Fruit fly (Drosophila melanogaster) whole organism, adult: Measurements from ENCODE around the gene GATAd.

ENCODE experiments used
- CG11617 ChIP-seq: fragments of 200-800 bp; sonication (Bioruptor generic); optimal IDR thresholded peaks from 2 replicates; lab custom pipeline; 2017; ENCODE audit warnings: mild to moderate bottlenecking, missing biosample characterization, missing genetic modification reagents, missing genetic modification characterization
- CG12768 ChIP-seq: fragments of 200-800 bp; sonication (Bioruptor generic); optimal IDR thresholded peaks from 2 replicates; lab custom pipeline; 2017; ENCODE audit warnings: missing biosample characterization, missing genetic modification characterization, mild to moderate bottlenecking, moderate library complexity, missing genetic modification reagents
- CG14711 ChIP-seq: fragments of 200-800 bp; sonication (Bioruptor generic); optimal IDR thresholded peaks from 2 replicates; lab custom pipeline; 2018; ENCODE audit warnings: missing biosample characterization, mild to moderate bottlenecking, missing genetic modification characterization, moderate library complexity
- CG1620 ChIP-seq: fragments of 200-800 bp; sonication (Bioruptor generic); optimal IDR thresholded peaks from 2 replicates; lab custom pipeline; 2016; ENCODE audit warnings: missing biosample characterization, missing genetic modification characterization
- CG33017 ChIP-seq: fragments of 200-800 bp; sonication (Bioruptor generic); optimal IDR thresholded peaks from 2 replicates; lab custom pipeline; 2018; ENCODE audit warnings: missing biosample characterization, mild to moderate bottlenecking, missing genetic modification characterization, moderate library complexity
- CG5204 ChIP-seq: fragments of 200-800 bp; sonication (Bioruptor generic); optimal IDR thresholded peaks from 2 replicates; lab custom pipeline; 2016; ENCODE audit warnings: missing biosample characterization, missing genetic modification characterization
- CG7045 ChIP-seq: fragments of 200-800 bp; sonication (Bioruptor generic); optimal IDR thresholded peaks from 2 replicates; lab custom pipeline; 2017; ENCODE audit warnings: missing biosample characterization, mild to moderate bottlenecking, missing genetic modification characterization
- CG7101 ChIP-seq: fragments of 200-800 bp; sonication (Bioruptor generic); optimal IDR thresholded peaks from 2 replicates; lab custom pipeline; 2018; ENCODE audit warnings: missing biosample characterization, mild to moderate bottlenecking, missing genetic modification characterization, moderate library complexity
- Clk ChIP-seq: fragments of 200-800 bp; sonication (Bioruptor generic); optimal IDR thresholded peaks from 2 replicates; lab custom pipeline; 2017; ENCODE audit warnings: missing biosample characterization, missing genetic modification characterization
- Crg-1 ChIP-seq: fragments of 200-800 bp; sonication (Bioruptor generic); optimal IDR thresholded peaks from 2 replicates; lab custom pipeline; 2016; ENCODE audit warnings: missing biosample characterization, missing genetic modification characterization
- Hr96 ChIP-seq: fragments of 200-800 bp; sonication (Bioruptor generic); optimal IDR thresholded peaks from 2 replicates; lab custom pipeline; 2016; ENCODE audit warnings: missing biosample characterization, missing genetic modification characterization
- Mnt ChIP-seq: fragments of 200-800 bp; sonication (Bioruptor generic); optimal IDR thresholded peaks from 2 replicates; lab custom pipeline; 2016; ENCODE audit warnings: missing biosample characterization, mild to moderate bottlenecking, missing genetic modification characterization
- bab1 ChIP-seq: fragments of 200-800 bp; sonication (Bioruptor generic); optimal IDR thresholded peaks from 3 replicates; lab custom pipeline; 2019; ENCODE audit warnings: missing biosample characterization, mild to moderate bottlenecking, missing genetic modification characterization, moderate library complexity
- cic ChIP-seq: fragments of 200-800 bp; sonication (Bioruptor generic); optimal IDR thresholded peaks from 2 replicates; lab custom pipeline; 2017; ENCODE audit warnings: missing biosample characterization, mild to moderate bottlenecking, missing genetic modification characterization, moderate library complexity
- cnc ChIP-seq, 2 experiments: fragments of >200 bp; optimal IDR thresholded peaks; 2 replicates each; lab custom pipeline; 2017
- kay ChIP-seq: fragments of 200-800 bp; sonication (Bioruptor generic); peaks from one replicate; lab custom pipeline; 2016; ENCODE audit warnings: missing biosample characterization, missing genetic modification characterization, borderline replicate concordance
- ovo ChIP-seq: fragments of 200-800 bp; sonication (Bioruptor generic); optimal IDR thresholded peaks from 2 replicates; lab custom pipeline; 2016; ENCODE audit warnings: missing biosample characterization, missing genetic modification characterization
- pad ChIP-seq: fragments of 200-800 bp; sonication (Bioruptor generic); optimal IDR thresholded peaks from 3 replicates; lab custom pipeline; 2017; ENCODE audit warnings: missing biosample characterization, missing genetic modification characterization, mild to moderate bottlenecking, moderate library complexity, missing genetic modification reagents
- tj ChIP-seq: fragments of 200-800 bp; sonication (Bioruptor generic); optimal IDR thresholded peaks from 3 replicates; lab custom pipeline; 2017; ENCODE audit warnings: missing biosample characterization, mild to moderate bottlenecking, missing genetic modification characterization, moderate library complexity
- toe ChIP-seq: fragments of 200-800 bp; sonication (Bioruptor generic); optimal IDR thresholded peaks from 2 replicates; lab custom pipeline; 2016; ENCODE audit warnings: missing biosample characterization, missing genetic modification characterization

Gene GATAd

dm6 chr2L:10299810-10300147 lies 33.8 kb upstream of the GATAd start, which contains the start of gene CYLD:
Gene CYLD (minus strand): TSS chr2L:10299847.
- peak; percentile 5 for TF ChIP-seq Crg-1 (GFP tag; lab: Kevin White, UChicago)
- TF ChIP-seq ovo (GFP tag; lab: Kevin White, UChicago), result no peak
- TF ChIP-seq CG14711 (tag; lab: Kevin White, UChicago), result peak; percentile 63
- no peak for TF ChIP-seq Clk
- peak; percentile 73 for TF ChIP-seq CG7101
- peak; percentile 55 for TF ChIP-seq CG33017
- peak; percentile 70 for TF ChIP-seq CG11617 (GFP tag; lab: Kevin White, UChicago)
- TF ChIP-seq pad, result no peak
- TF ChIP-seq toe (GFP tag; lab: Kevin White, UChicago), result no peak
- TF ChIP-seq CG7045 (GFP tag; lab: Kevin White, UChicago), result peak; percentile 21
- TF ChIP-seq cnc (optimal IDR thresholded peaks at IDR 0.05; lab: Kevin White, UChicago), result no peak
- TF ChIP-seq tj (GFP tag; lab: Kevin White, UChicago), result peak; percentile 2
- TF ChIP-seq CG1620 (GFP tag; lab: Kevin White, UChicago), result no peak
- peak; percentile 62 for TF ChIP-seq bab1 (GFP tag; lab: Kevin White, UChicago)
- no peak for TF ChIP-seq CG12768 (GFP tag; lab: Kevin White, UChicago)
- TF ChIP-seq cic, result no peak
- no peak for TF ChIP-seq CG5204 (GFP tag; lab: Kevin White, UChicago)
- no peak for TF ChIP-seq Hr96 (GFP tag; lab: Kevin White, UChicago)
- no peak for TF ChIP-seq Mnt (GFP tag; lab: Kevin White, UChicago)
- no peak for TF ChIP-seq kay (GFP tag; lab: Kevin White, UChicago)

dm6 chr2L:10301918-10302317 lies 31.6 kb upstream of the GATAd start, which contains the start of gene CG13138:
Gene CG13138 (minus strand): TSS chr2L:10302018.
- TF ChIP-seq tj (GFP tag; lab: Kevin White, UChicago), result no peak
- no peak for TF ChIP-seq pad
- TF ChIP-seq ovo (GFP tag; lab: Kevin White, UChicago), result no peak
- TF ChIP-seq CG5204 (GFP tag; lab: Kevin White, UChicago), result no peak
- no peak for TF ChIP-seq bab1 (GFP tag; lab: Kevin White, UChicago)
- TF ChIP-seq CG33017, result no peak
- TF ChIP-seq CG1620 (GFP tag; lab: Kevin White, UChicago), result no peak
- no peak for TF ChIP-seq CG7101
- TF ChIP-seq Hr96 (GFP tag; lab: Kevin White, UChicago), result no peak
- no peak for TF ChIP-seq Crg-1 (GFP tag; lab: Kevin White, UChicago)
- no peak for TF ChIP-seq CG14711 (tag; lab: Kevin White, UChicago)
- no peak for TF ChIP-seq kay (GFP tag; lab: Kevin White, UChicago)
- no peak for TF ChIP-seq CG11617 (GFP tag; lab: Kevin White, UChicago)
- no peak for TF ChIP-seq cic

- peak; percentile 79 for TF ChIP-seq Mnt (GFP tag; lab: Kevin White, UChicago)
- TF ChIP-seq cnc (optimal IDR thresholded peaks at IDR 0.05; lab: Kevin White, UChicago), result no peak
- no peak for TF ChIP-seq toe (GFP tag; lab: Kevin White, UChicago)
- TF ChIP-seq Hr96 (GFP tag; lab: Kevin White, UChicago), result no peak
- peak; percentile 12 for TF ChIP-seq CG33017
- no peak for TF ChIP-seq CG5204 (GFP tag; lab: Kevin White, UChicago)
- no peak for TF ChIP-seq ovo (GFP tag; lab: Kevin White, UChicago)
- no peak for TF ChIP-seq tj (GFP tag; lab: Kevin White, UChicago)
- peak; percentile 61 for TF ChIP-seq bab1 (GFP tag; lab: Kevin White, UChicago)
- no peak for TF ChIP-seq CG12768 (GFP tag; lab: Kevin White, UChicago)
- TF ChIP-seq pad, result no peak
- TF ChIP-seq Crg-1 (GFP tag; lab: Kevin White, UChicago), result no peak
- peak; percentile 28 for TF ChIP-seq CG14711 (tag; lab: Kevin White, UChicago)
- peak; percentile 67 for TF ChIP-seq kay (GFP tag; lab: Kevin White, UChicago)
- TF ChIP-seq CG7101, result no peak
Measured at dm6 chr2L:10303786-10304185, 29.7 kb upstream of the GATAd start, which contains the start of gene nmd. Gene nmd (minus strand): TSS chr2L:10303947.

- TF ChIP-seq tj (GFP tag; lab: Kevin White, UChicago) (no peak), CG12768 (GFP tag; lab: Kevin White, UChicago) (no peak), kay (GFP tag; lab: Kevin White, UChicago) (peak; percentile 64)
Measured at dm6 chr2L:10305538-10306147, 27.9 kb upstream of the GATAd start.

dm6 chr2L:10306518-10307260 lies 26.8 kb upstream of the GATAd start, which contains the start of the genes CG5390 and CG4968:
Gene CG5390 (minus strand): TSS chr2L:10306594.
Gene CG4968 (plus strand): TSS chr2L:10306922.
- TF ChIP-seq Crg-1 (GFP tag; lab: Kevin White, UChicago) (peak; percentile 36), Hr96 (GFP tag; lab: Kevin White, UChicago) (no peak), CG12768 (GFP tag; lab: Kevin White, UChicago) (peak; percentile 69), CG33017 (peak; percentile 61), cic (peak; percentile 22), CG1620 (GFP tag; lab: Kevin White, UChicago) (peak; percentile 57), ovo (GFP tag; lab: Kevin White, UChicago) (peak; percentile 51), pad (peak; percentile 58), CG7045 (GFP tag; lab: Kevin White, UChicago) (peak; percentile 64), cnc (optimal IDR thresholded peaks at IDR 0.05; lab: Kevin White, UChicago) (no peak), Mnt (GFP tag; lab: Kevin White, UChicago) (peak; percentile 58), toe (GFP tag; lab: Kevin White, UChicago) (no peak), CG5204 (GFP tag; lab: Kevin White, UChicago) (no peak), CG14711 (tag; lab: Kevin White, UChicago) (peak; percentile 77), CG11617 (GFP tag; lab: Kevin White, UChicago) (peak; percentile 59), Clk (peak; percentile 23), CG7101 (peak; percentile 81), tj (GFP tag; lab: Kevin White, UChicago) (peak; percentile 72), kay (GFP tag; lab: Kevin White, UChicago) (peak; percentile 96), bab1 (GFP tag; lab: Kevin White, UChicago) (peak; percentile 91)
